Worm (Caenorhabditis elegans) whole organism, mixed stage, embryonic: ENCODE data around the gene zzz-1.

Source experiments
- blmp-1 ChIP-seq: fragments of 150-350 bp; optimal IDR thresholded peaks from 2 replicates; lab custom pipeline; 2014; ENCODE audit warnings: missing biosample characterization, missing genetic modification characterization
- elt-1 ChIP-seq: sonication (generic microtip); optimal IDR thresholded peaks from 2 replicates; lab custom pipeline; 2017; ENCODE audit warnings: missing genetic modification characterization, mild to moderate bottlenecking, missing compliant biosample characterization, antibody characterized with exemption, moderate library complexity, borderline replicate concordance; ENCODE audit not compliant: insufficient read depth
- ham-2 ChIP-seq: fragments of 200-800 bp; sonication (Bioruptor generic); optimal IDR thresholded peaks from 2 replicates; lab custom pipeline; 2018; ENCODE audit warnings: mild to moderate bottlenecking, missing genetic modification characterization, missing compliant biosample characterization
- lin-13 ChIP-seq: fragments of 150-350 bp; optimal IDR thresholded peaks from 2 replicates; lab custom pipeline; 2014; ENCODE audit warnings: missing biosample characterization, missing genetic modification characterization
- mep-1 ChIP-seq: fragments of 150-350 bp; optimal IDR thresholded peaks from 2 replicates; lab custom pipeline; 2017; ENCODE audit warnings: missing biosample characterization, missing genetic modification reagents, missing genetic modification characterization, inconsistent platforms
- nhr-237 ChIP-seq: fragments of 150-350 bp; optimal IDR thresholded peaks from 2 replicates; lab custom pipeline; 2014; ENCODE audit warnings: missing biosample characterization, missing genetic modification characterization
- nhr-28 ChIP-seq: fragments of 150-350 bp; optimal IDR thresholded peaks from 2 replicates; lab custom pipeline; 2014; ENCODE audit warnings: missing biosample characterization, missing genetic modification characterization
- sptf-1 ChIP-seq: sonication (generic microtip); optimal IDR thresholded peaks from 2 replicates; lab custom pipeline; 2017; ENCODE audit warnings: mild to moderate bottlenecking, missing genetic modification characterization, moderate library complexity, missing compliant biosample characterization
- tbx-8 ChIP-seq: fragments of 200-800 bp; sonication (Bioruptor generic); optimal IDR thresholded peaks from 2 replicates; lab custom pipeline; 2018; ENCODE audit warnings: mild to moderate bottlenecking, missing genetic modification characterization, moderate library complexity, missing compliant biosample characterization
- unc-39 ChIP-seq: fragments of 150-350 bp; optimal IDR thresholded peaks from 2 replicates; lab custom pipeline; 2014; ENCODE audit warnings: missing biosample characterization, missing genetic modification characterization
- unc-62 ChIP-seq: fragments of 150-350 bp; optimal IDR thresholded peaks from 2 replicates; lab custom pipeline; 2014; ENCODE audit warnings: missing biosample characterization, missing genetic modification reagents, missing genetic modification characterization
- ztf-11 ChIP-seq: fragments of 150-350 bp; optimal IDR thresholded peaks from 2 replicates; lab custom pipeline; 2014; ENCODE audit warnings: missing biosample characterization, missing genetic modification characterization

DNA sequence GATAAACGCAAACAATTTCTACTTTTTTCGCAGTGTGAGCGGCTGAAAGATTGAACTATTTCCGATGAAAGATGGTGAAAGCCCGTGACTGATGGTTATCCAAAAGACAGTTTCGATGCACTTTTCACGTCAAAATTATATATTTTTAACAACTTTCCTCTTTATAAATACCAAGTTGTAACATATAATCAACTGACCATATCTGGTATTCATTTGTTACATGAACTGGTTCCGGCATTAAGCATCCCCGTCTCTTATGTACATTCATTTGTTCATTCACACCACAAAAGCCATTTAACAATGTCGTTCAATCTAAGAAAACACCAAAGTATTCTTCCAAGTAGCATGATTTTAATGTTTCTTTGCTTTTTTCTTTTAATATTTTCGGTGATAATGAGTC is 25.5 kb downstream of the zzz-1 start, which contains the start of gene F32D8.2:
- TF ChIP-seq unc-62 (GFP tag; lab: Kevin White, UChicago) (no peak), unc-39 (no peak), blmp-1 (tag; lab: Kevin White, UChicago) (no peak), lin-13 (no peak), mep-1 (no peak), nhr-28 (tag; lab: Kevin White, UChicago) (no peak), tbx-8 (GFP tag; lab: Kevin White, UChicago) (no peak), elt-1 (tag; lab: Kevin White, UChicago) (no peak), ham-2 (GFP tag; lab: Kevin White, UChicago) (no peak), ztf-11 (no peak), sptf-1 (tag; lab: Kevin White, UChicago) (no peak), nhr-237 (no peak)
